Fruit fly (Drosophila melanogaster) whole organism, embryonic: ENCODE measurements around the gene CG6254.

Experiments used
- Aef1 ChIP-seq: fragments of 200-800 bp; sonication (Bioruptor generic); IDR thresholded peaks from 3 replicates; pipeline ENCODE4 v1.3.6; 2022; ENCODE audit warnings: missing biosample characterization, missing genetic modification characterization
- B-H1 ChIP-seq: fragments of 200-800 bp; sonication (Bioruptor generic); IDR thresholded peaks from 3 replicates; pipeline ENCODE4 v1.3.6; 2022; ENCODE audit warnings: missing biosample characterization, missing genetic modification characterization
- Blimp-1 ChIP-seq: fragments of 200-800 bp; sonication (Bioruptor generic); optimal IDR thresholded peaks from 3 replicates; lab custom pipeline; 2018; ENCODE audit warnings: missing biosample characterization, missing genetic modification characterization, mild to moderate bottlenecking, moderate library complexity, missing genetic modification reagents
- CG11247 ChIP-seq: fragments of 200-800 bp; sonication (Bioruptor generic); IDR thresholded peaks from 2 replicates; pipeline ENCODE4 v1.3.6; 2022; ENCODE audit warnings: missing biosample characterization, missing genetic modification characterization
- CG11696 ChIP-seq: fragments of 200-800 bp; sonication (Bioruptor generic); IDR thresholded peaks from 2 replicates; pipeline ENCODE4 v1.3.6; 2022; ENCODE audit warnings: missing biosample characterization, missing genetic modification characterization
- CG12299 ChIP-seq: fragments of 200-800 bp; sonication (Bioruptor generic); optimal IDR thresholded peaks from 2 replicates; lab custom pipeline; 2018; ENCODE audit warnings: missing biosample characterization, mild to moderate bottlenecking, missing genetic modification characterization
- CG13894 ChIP-seq: fragments of 200-800 bp; sonication (Bioruptor generic); optimal IDR thresholded peaks from 3 replicates; lab custom pipeline; 2018; ENCODE audit warnings: missing biosample characterization, mild to moderate bottlenecking, missing genetic modification characterization, moderate library complexity
- CG16779 ChIP-seq: fragments of 200-800 bp; sonication (Bioruptor generic); IDR thresholded peaks from 2 replicates; pipeline ENCODE4 v1.3.6; 2022; ENCODE audit warnings: missing biosample characterization, missing genetic modification characterization
- CG18619 ChIP-seq: fragments of 200-800 bp; sonication (Bioruptor generic); optimal IDR thresholded peaks from 3 replicates; lab custom pipeline; 2017; ENCODE audit warnings: missing biosample characterization, mild to moderate bottlenecking, missing genetic modification characterization
- CG18764 ChIP-seq: fragments of 200-800 bp; sonication (Bioruptor generic); optimal IDR thresholded peaks from 3 replicates; lab custom pipeline; 2016; ENCODE audit warnings: missing biosample characterization, missing genetic modification characterization
- CG3065 ChIP-seq: fragments of 200-800 bp; sonication (Bioruptor generic); optimal IDR thresholded peaks from 2 replicates; lab custom pipeline; 2016; ENCODE audit warnings: missing biosample characterization, missing genetic modification characterization
- CG42726 ChIP-seq: fragments of 200-800 bp; sonication (Bioruptor generic); IDR thresholded peaks from 2 replicates; pipeline ENCODE4 v1.3.6; 2022; ENCODE audit warnings: missing biosample characterization, missing genetic modification characterization; ENCODE audit not compliant: partially characterized antibody
- CG4328 ChIP-seq: fragments of 200-800 bp; sonication (Bioruptor generic); optimal IDR thresholded peaks from 3 replicates; lab custom pipeline; 2017; ENCODE audit warnings: missing biosample characterization, missing genetic modification reagents, missing genetic modification characterization
- CG4730 ChIP-seq: fragments of 200-800 bp; sonication (Bioruptor generic); IDR thresholded peaks from 2 replicates; pipeline ENCODE4 v1.3.6; 2022; ENCODE audit warnings: missing biosample characterization, missing genetic modification characterization
- CG8281 ChIP-seq: fragments of 200-800 bp; sonication (Bioruptor generic); optimal IDR thresholded peaks from 2 replicates; lab custom pipeline; 2018; ENCODE audit warnings: missing biosample characterization, mild to moderate bottlenecking, missing genetic modification characterization, moderate library complexity
- CG9817 ChIP-seq: fragments of 200-800 bp; sonication (Bioruptor generic); optimal IDR thresholded peaks from 2 replicates; lab custom pipeline; 2018; ENCODE audit warnings: missing biosample characterization, mild to moderate bottlenecking, missing genetic modification characterization, moderate library complexity
- CG9932 ChIP-seq: fragments of 200-800 bp; sonication (Bioruptor generic); IDR thresholded peaks from 2 replicates; pipeline ENCODE4 v1.3.6; 2022; ENCODE audit warnings: missing biosample characterization, missing genetic modification characterization
- Ets65A ChIP-seq: fragments of 200-800 bp; sonication (Bioruptor generic); peaks from one replicate; lab custom pipeline; 2016; ENCODE audit warnings: missing biosample characterization, missing genetic modification characterization
- Hr3 ChIP-seq: fragments of 200-800 bp; sonication (Bioruptor generic); optimal IDR thresholded peaks from 3 replicates; lab custom pipeline; 2016; ENCODE audit warnings: missing biosample characterization, missing genetic modification characterization
- Neu2 ChIP-seq: fragments of 200-800 bp; sonication (Bioruptor generic); optimal IDR thresholded peaks from 3 replicates; lab custom pipeline; 2016; ENCODE audit warnings: missing biosample characterization, missing genetic modification characterization, borderline replicate concordance
- Opbp ChIP-seq: fragments of 200-800 bp; sonication (Bioruptor generic); IDR thresholded peaks from 3 replicates; pipeline ENCODE4 v1.3.6; 2022; ENCODE audit warnings: missing biosample characterization, missing genetic modification characterization; ENCODE audit not compliant: partially characterized antibody
- Spps ChIP-seq: fragments of 200-800 bp; sonication (Bioruptor generic); optimal IDR thresholded peaks from 2 replicates; lab custom pipeline; 2018; ENCODE audit warnings: missing biosample characterization, mild to moderate bottlenecking, missing genetic modification characterization
- aop ChIP-seq: fragments of 200-800 bp; sonication (Bioruptor generic); IDR thresholded peaks from 2 replicates; pipeline ENCODE4 v1.3.6; 2022; ENCODE audit warnings: missing biosample characterization, missing genetic modification characterization
- ara ChIP-seq: fragments of 200-800 bp; sonication (Bioruptor generic); IDR thresholded peaks from 2 replicates; pipeline ENCODE4 v1.3.6; 2022; ENCODE audit warnings: missing biosample characterization, missing genetic modification characterization
- bigmax ChIP-seq: fragments of 200-800 bp; sonication (Bioruptor generic); optimal IDR thresholded peaks from 2 replicates; lab custom pipeline; 2018; ENCODE audit warnings: missing biosample characterization, mild to moderate bottlenecking, missing genetic modification characterization
- bowl ChIP-seq: fragments of 200-800 bp; sonication (Bioruptor generic); IDR thresholded peaks from 2 replicates; pipeline ENCODE4 v1.3.6; 2022; ENCODE audit warnings: missing biosample characterization, missing genetic modification characterization
- btn ChIP-seq: fragments of 200-800 bp; sonication (Bioruptor generic); optimal IDR thresholded peaks from 2 replicates; lab custom pipeline; 2016; ENCODE audit warnings: missing biosample characterization, missing genetic modification characterization
- chinmo ChIP-seq: fragments of 200-800 bp; sonication (Bioruptor generic); IDR thresholded peaks from 4 replicates; pipeline ENCODE4 v1.3.6; 2022; ENCODE audit warnings: missing biosample characterization, missing genetic modification characterization; ENCODE audit not compliant: partially characterized antibody
- crol ChIP-seq: fragments of 200-800 bp; sonication (Bioruptor generic); IDR thresholded peaks from 2 replicates; pipeline ENCODE4 v1.3.6; 2022; ENCODE audit warnings: missing biosample characterization, missing genetic modification characterization
- cwo ChIP-seq: fragments of 200-800 bp; sonication (Bioruptor generic); optimal IDR thresholded peaks from 3 replicates; lab custom pipeline; 2017; ENCODE audit warnings: missing biosample characterization, missing genetic modification characterization, mild to moderate bottlenecking, moderate library complexity, missing genetic modification reagents
- dati ChIP-seq: fragments of 200-800 bp; sonication (Bioruptor generic); IDR thresholded peaks from 2 replicates; pipeline ENCODE4 v1.3.6; 2022; ENCODE audit warnings: missing biosample characterization, missing genetic modification characterization
- dpn ChIP-seq, 2 experiments: fragments of 200-800 bp; sonication (Bioruptor generic); optimal IDR thresholded peaks; 3 replicates each; lab custom pipeline; 2016; ENCODE audit warnings: missing biosample characterization in 2 of 2, missing genetic modification characterization in 2 of 2
- fd3F ChIP-seq: fragments of 200-800 bp; sonication (Bioruptor generic); optimal IDR thresholded peaks from 2 replicates; lab custom pipeline; 2018; ENCODE audit warnings: missing biosample characterization, mild to moderate bottlenecking, missing genetic modification characterization, moderate library complexity
- hb ChIP-seq: fragments of 200-800 bp; sonication (Bioruptor generic); IDR thresholded peaks from 3 replicates; pipeline ENCODE4 v1.3.6; 2022; ENCODE audit warnings: missing biosample characterization, missing genetic modification characterization; ENCODE audit not compliant: partially characterized antibody
- hbn ChIP-seq: fragments of 200-800 bp; sonication (Bioruptor generic); IDR thresholded peaks from 2 replicates; pipeline ENCODE4 v1.3.6; 2022; ENCODE audit warnings: missing biosample characterization, missing genetic modification characterization; ENCODE audit not compliant: partially characterized antibody
- her ChIP-seq: fragments of 200-800 bp; sonication (Bioruptor generic); optimal IDR thresholded peaks from 2 replicates; lab custom pipeline; 2016; ENCODE audit warnings: missing biosample characterization, missing genetic modification characterization
- jing ChIP-seq: fragments of 200-800 bp; sonication (Bioruptor generic); optimal IDR thresholded peaks from 2 replicates; lab custom pipeline; 2018; ENCODE audit warnings: missing biosample characterization, mild to moderate bottlenecking, missing genetic modification characterization
- ken ChIP-seq: fragments of 200-800 bp; sonication (Bioruptor generic); IDR thresholded peaks from 3 replicates; pipeline ENCODE4 v1.3.6; 2022; ENCODE audit warnings: missing biosample characterization, missing genetic modification characterization
- onecut ChIP-seq: fragments of 200-800 bp; sonication (Bioruptor generic); IDR thresholded peaks from 2 replicates; pipeline ENCODE4 v1.3.6; 2022; ENCODE audit warnings: missing biosample characterization, missing genetic modification characterization
- org-1 ChIP-seq: fragments of 200-800 bp; sonication (Bioruptor generic); optimal IDR thresholded peaks from 2 replicates; lab custom pipeline; 2017; ENCODE audit warnings: missing biosample characterization, missing genetic modification characterization
- peb ChIP-seq: fragments of 200-800 bp; sonication (Bioruptor generic); IDR thresholded peaks from 2 replicates; pipeline ENCODE4 v1.3.6; 2022; ENCODE audit warnings: missing biosample characterization, missing genetic modification characterization
- pita ChIP-seq: fragments of 200-800 bp; sonication (Bioruptor generic); optimal IDR thresholded peaks from 2 replicates; lab custom pipeline; 2017; ENCODE audit warnings: missing biosample characterization, mild to moderate bottlenecking, missing genetic modification characterization
- ranshi ChIP-seq: fragments of 200-800 bp; sonication (Bioruptor generic); IDR thresholded peaks from 2 replicates; pipeline ENCODE4 v1.3.6; 2022; ENCODE audit warnings: missing biosample characterization, missing genetic modification characterization
- salm ChIP-seq: fragments of 200-800 bp; sonication (Bioruptor generic); optimal IDR thresholded peaks from 2 replicates; lab custom pipeline; 2018; ENCODE audit warnings: missing biosample characterization, mild to moderate bottlenecking, missing genetic modification characterization
- sc ChIP-seq, 3 experiments: fragments of >200 bp in 2 of 3; fragments of 200-800 bp in 1 of 3; sonication (Bioruptor generic) in 1 of 3; optimal IDR thresholded peaks; 2 replicates in 2 of 3; 3 replicates in 1 of 3; lab custom pipeline; 2017; ENCODE audit warnings: mild to moderate bottlenecking in 1 of 3, missing biosample characterization in 1 of 3, missing genetic modification characterization in 1 of 3, missing genetic modification reagents in 1 of 3
- stc ChIP-seq: fragments of 200-800 bp; sonication (Bioruptor generic); IDR thresholded peaks from 2 replicates; pipeline ENCODE4 v1.3.6; 2022; ENCODE audit warnings: missing biosample characterization, missing genetic modification characterization
- tap ChIP-seq: fragments of 200-800 bp; optimal IDR thresholded peaks from 3 replicates; lab custom pipeline; 2019; ENCODE audit warnings: missing biosample characterization, mild to moderate bottlenecking, missing genetic modification characterization, moderate library complexity
- tin ChIP-seq: fragments of 200-800 bp; sonication (Bioruptor generic); optimal IDR thresholded peaks from 3 replicates; lab custom pipeline; 2016; ENCODE audit warnings: missing biosample characterization, missing genetic modification characterization
- tna ChIP-seq: fragments of 200-800 bp; sonication (Bioruptor generic); IDR thresholded peaks from 2 replicates; pipeline ENCODE4 v1.3.6; 2022; ENCODE audit warnings: missing biosample characterization, missing genetic modification characterization; ENCODE audit not compliant: partially characterized antibody
- yki ChIP-seq: fragments of >200 bp; optimal IDR thresholded peaks from 3 replicates; lab custom pipeline; 2018

Gene CG6254

dm6 chr3R:10170356-10170876, 9.3 kb upstream of the CG6254 start, which contains the start of gene Best1 (continued):
- TF ChIP-seq B-H1 (GFP tag; lab: Robert Waterston, UW) (peak; percentile 88), CG8281 (tag; lab: Kevin White, UChicago) (peak; percentile 63), dati (GFP tag; lab: Robert Waterston, UW) (no peak), ken (GFP tag; lab: Robert Waterston, UW) (peak; percentile 91), Aef1 (peak; percentile 84), onecut (GFP tag; lab: Robert Waterston, UW) (peak; percentile 82), Ets65A (GFP tag; lab: Kevin White, UChicago) (peak; percentile 86), Opbp (GFP tag; lab: Robert Waterston, UW) (peak; percentile 87), Neu2 (GFP tag; lab: Kevin White, UChicago) (no peak), Blimp-1 (peak; percentile 95), CG18764 (peak; percentile 33), CG18619 (GFP tag; lab: Kevin White, UChicago) (peak; percentile 89), jing (GFP tag; lab: Kevin White, UChicago) (peak; percentile 73), Hr3 (peak; percentile 90), CG16779 (peak; percentile 83), CG9817 (peak; percentile 91), cwo (GFP tag; lab: Kevin White, UChicago) (peak; percentile 89), salm (tag; lab: Kevin White, UChicago) (peak; percentile 80), CG3065 (GFP tag; lab: Kevin White, UChicago) (peak; percentile 49), Spps (peak; percentile 77), hb (GFP tag; lab: Robert Waterston, UW) (peak; percentile 60; the same call in 1 of the 3 replicates), aop (peak; percentile 100), CG13894 (tag; lab: Kevin White, UChicago) (peak; percentile 93), tin (GFP tag; lab: Kevin White, UChicago) (peak; percentile 91), tna (GFP tag; lab: Robert Waterston, UW) (no peak), tap (tag; lab: Kevin White, UChicago) (peak; percentile 86), dpn (GFP tag; optimal IDR thresholded peaks at IDR 0.05; lab: Kevin White, UChicago) (peak; percentile 75 to 89), CG4328 (GFP tag; lab: Kevin White, UChicago) (peak; percentile 79), yki (peak; percentile 61), fd3F (GFP tag; lab: Kevin White, UChicago) (peak; percentile 89), chinmo (GFP tag; lab: Robert Waterston, UW) (peak; percentile 94), CG42726 (GFP tag; lab: Robert Waterston, UW) (no peak; the same call in none of the 2 replicates), bowl (peak; percentile 77; the same call in 1 of the 2 replicates), sc (optimal IDR thresholded peaks at IDR 0.05; lab: Kevin White, UChicago) (no peak), sc (GFP tag; optimal IDR thresholded peaks at IDR 0.05; lab: Kevin White, UChicago) (peak; percentile 85), hbn (GFP tag; lab: Robert Waterston, UW) (peak; percentile 55), peb (GFP tag; lab: Robert Waterston, UW) (peak; percentile 76), crol (GFP tag; lab: Robert Waterston, UW) (peak; percentile 44; the same call in 1 of the 2 replicates), bigmax (peak; percentile 27), CG12299 (tag; lab: Kevin White, UChicago) (peak; percentile 86), pita (GFP tag; lab: Kevin White, UChicago) (no peak), org-1 (GFP tag; lab: Kevin White, UChicago) (peak; percentile 77), CG9932 (GFP tag; lab: Robert Waterston, UW) (peak; percentile 97), her (GFP tag; lab: Kevin White, UChicago) (peak; percentile 40), btn (GFP tag; lab: Kevin White, UChicago) (no peak), stc (GFP tag; lab: Robert Waterston, UW) (peak; percentile 90), CG11696 (GFP tag; lab: Robert Waterston, UW) (peak; percentile 71), CG4730 (GFP tag; lab: Robert Waterston, UW) (peak; percentile 87), ara (peak; percentile 89), ranshi (GFP tag; lab: Robert Waterston, UW) (peak; percentile 94), CG11247 (peak; percentile 94)
